Worm (Caenorhabditis elegans) whole organism, midembryonic: ENCODE results near the gene nuo-4.
"Not testable (repeated sequence)": the region's sequence is repeated elsewhere in the genome, so short reads cannot be mapped to it uniquely, and the experiment has no call there.

Source experiments
- T22C8.4 ChIP-seq: fragments of 200-800 bp; sonication (Bioruptor generic); IDR thresholded peaks from 2 replicates; pipeline ENCODE4 v1.3.6; 2022; ENCODE audit warnings: missing genetic modification characterization, missing compliant biosample characterization
- cog-1 ChIP-seq: sonication (generic microtip); optimal IDR thresholded peaks from 2 replicates; lab custom pipeline; 2016; ENCODE audit warnings: missing genetic modification characterization, missing compliant biosample characterization
- flt-1 ChIP-seq: fragments of 200-800 bp; sonication (Bioruptor generic); IDR thresholded peaks from 2 replicates; pipeline ENCODE4 v1.3.6; 2022; ENCODE audit warnings: missing genetic modification characterization, missing compliant biosample characterization
- klf-2 ChIP-seq: fragments of 200-800 bp; sonication (Bioruptor generic); conservative IDR thresholded peaks from 2 replicates; pipeline ENCODE4 v1.3.6; 2022; ENCODE audit warnings: missing genetic modification reagents, missing genetic modification characterization, missing compliant biosample characterization
- med-1 ChIP-seq: sonication (generic microtip); optimal IDR thresholded peaks from 2 replicates; lab custom pipeline; 2017; ENCODE audit warnings: missing genetic modification characterization, mild to moderate bottlenecking, missing compliant biosample characterization, antibody characterized with exemption, missing genetic modification reagents; ENCODE audit not compliant: insufficient read depth
- ref-1 ChIP-seq: fragments of 200-800 bp; sonication (Bioruptor generic); conservative IDR thresholded peaks from 2 replicates; pipeline ENCODE4 v1.3.6; 2022; ENCODE audit warnings: missing genetic modification reagents, missing genetic modification characterization, missing compliant biosample characterization
- tab-1 ChIP-seq: fragments of 200-800 bp; sonication (Bioruptor generic); IDR thresholded peaks from 2 replicates; pipeline ENCODE4 v1.3.6; 2022; ENCODE audit warnings: missing genetic modification characterization, missing compliant biosample characterization
- ztf-23 ChIP-seq: fragments of 200-800 bp; sonication (Bioruptor generic); IDR thresholded peaks from 2 replicates; pipeline ENCODE4 v1.3.6; 2022; ENCODE audit warnings: missing genetic modification reagents, missing genetic modification characterization, missing compliant biosample characterization
- ztf-29 ChIP-seq: fragments of 200-800 bp; sonication (Bioruptor generic); IDR thresholded peaks from 2 replicates; pipeline ENCODE4 v1.3.6; 2022; ENCODE audit warnings: missing genetic modification reagents, missing genetic modification characterization, missing compliant biosample characterization

nuo-4 gene

DNA sequence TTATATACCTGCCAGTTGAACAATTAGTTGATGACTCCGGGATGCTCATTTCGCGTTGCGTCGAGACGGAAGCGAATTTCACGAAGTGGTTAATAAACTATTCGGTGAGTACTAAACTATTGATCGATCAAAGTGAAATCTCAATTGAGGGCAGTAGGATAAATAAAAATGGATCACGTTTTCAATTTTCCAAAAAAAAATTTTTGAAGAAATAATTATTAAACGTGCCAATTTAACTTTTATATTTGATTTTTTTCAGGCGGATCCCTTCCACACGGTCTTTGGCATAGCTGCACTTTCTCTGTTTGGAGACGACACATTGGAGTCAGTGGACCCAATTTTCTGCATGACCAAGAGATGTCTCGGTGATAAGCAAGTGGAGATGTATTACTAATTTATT is 22.6 kb downstream of the nuo-4 start, which contains the start of gene B0280.17:
Gene B0280.17, minus strand, starts transcription at position 101 of the 400 bp plus-strand sequence.
- no peak for TF ChIP-seq ref-1
- no peak for TF ChIP-seq med-1
- no peak for TF ChIP-seq T22C8.4 (GFP tag; lab: Robert Waterston, UW)
- TF ChIP-seq tab-1 = no peak
- no peak for TF ChIP-seq ztf-23
- no peak for TF ChIP-seq ztf-29 (GFP tag; lab: Robert Waterston, UW)
- TF ChIP-seq cog-1 = no peak
- TF ChIP-seq klf-2 (GFP tag; lab: Robert Waterston, UW) = no peak
- no peak for TF ChIP-seq flt-1 (GFP tag; lab: Robert Waterston, UW)

ce11 chrIII:7133559-7133958 is 25.1 kb downstream of the nuo-4 start, which contains the start of the genes pot-1 and ggtb-1:
Gene pot-1, minus strand, starts transcription at chrIII:7133678.
Gene ggtb-1, plus strand, starts transcription at chrIII:7133766.
- TF ChIP-seq klf-2 (GFP tag; lab: Robert Waterston, UW) = no peak
- TF ChIP-seq ref-1 = no peak
- TF ChIP-seq med-1 = no peak
- TF ChIP-seq flt-1 (GFP tag; lab: Robert Waterston, UW) = no peak
- TF ChIP-seq ztf-29 (GFP tag; lab: Robert Waterston, UW) = no peak
- TF ChIP-seq cog-1 = no peak
- no peak for TF ChIP-seq tab-1
- TF ChIP-seq T22C8.4 (GFP tag; lab: Robert Waterston, UW) = no peak
- no peak for TF ChIP-seq ztf-23

ce11 chrIII:7128601-7129000 is 30.0 kb downstream of the nuo-4 start, which contains the start of gene viro-2:
Gene viro-2, plus strand, starts transcription at chrIII:7128901.
- not testable (repeated sequence) for TF ChIP-seq ztf-23, med-1, tab-1

ce11 chrIII:7124364-7124763 is 34.2 kb downstream of the nuo-4 start, which contains the start of gene B0280.2:
Gene B0280.2, plus strand, starts transcription at chrIII:7124664.
- TF ChIP-seq tab-1 = no peak
- TF ChIP-seq med-1 = no peak
- TF ChIP-seq flt-1 (GFP tag; lab: Robert Waterston, UW) = no peak
- TF ChIP-seq ref-1 = no peak
- no peak for TF ChIP-seq T22C8.4 (GFP tag; lab: Robert Waterston, UW)
- no peak for TF ChIP-seq cog-1

DNA sequence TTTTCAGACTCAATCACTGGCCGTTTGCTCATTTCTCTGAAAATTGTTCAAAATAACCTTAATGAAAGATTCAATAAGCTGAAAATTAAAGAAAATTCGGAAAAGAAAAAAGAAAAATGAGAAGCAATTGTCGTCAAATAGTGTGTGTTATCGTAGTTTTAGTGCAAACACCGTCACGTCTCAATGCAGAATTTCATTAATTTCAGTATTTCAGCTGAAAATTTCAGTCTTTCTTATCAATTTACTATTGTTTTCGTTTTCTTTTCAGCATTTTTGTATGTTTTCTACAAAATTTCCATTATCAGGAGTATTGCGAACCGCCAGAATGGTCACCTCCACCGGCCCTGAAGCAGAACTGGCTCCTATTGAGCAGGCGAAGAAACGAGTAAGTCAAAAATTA is 35.7 kb downstream of the nuo-4 start, which contains the start of the genes B0280.9 and rpia-1:
Gene B0280.9, minus strand, starts transcription at position 36 of the 400 bp plus-strand sequence.
Gene rpia-1, plus strand, starts transcription at position 269 of the 400 bp plus-strand sequence.
- TF ChIP-seq ztf-29 (GFP tag; lab: Robert Waterston, UW) (no peak), ztf-23 (no peak), ref-1 (no peak), T22C8.4 (GFP tag; lab: Robert Waterston, UW) (no peak), tab-1 (no peak), cog-1 (no peak), flt-1 (GFP tag; lab: Robert Waterston, UW) (no peak), klf-2 (GFP tag; lab: Robert Waterston, UW) (no peak), med-1 (no peak)

DNA sequence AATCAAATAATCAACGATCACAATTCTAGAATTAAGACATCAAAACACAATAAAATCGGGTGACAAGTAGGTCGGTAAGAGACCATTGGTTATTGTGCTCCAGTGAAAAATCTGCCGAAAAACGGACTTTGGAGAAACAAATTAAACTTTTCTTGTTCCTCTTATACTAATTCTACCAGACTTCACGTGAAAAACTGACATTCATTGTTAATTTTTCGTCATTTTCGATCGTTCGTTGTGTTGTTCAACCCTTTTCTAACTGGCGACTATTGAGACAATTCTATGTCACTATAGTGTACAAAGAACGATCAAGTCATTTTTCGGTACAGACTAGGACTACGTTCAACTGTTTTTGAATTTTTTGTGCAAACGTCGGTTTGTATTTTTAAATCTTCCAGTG is 38.1 kb downstream of the nuo-4 start:
- TF ChIP-seq tab-1 (no peak), ztf-23 (no peak), med-1 (no peak), ztf-29 (GFP tag; lab: Robert Waterston, UW) (no peak)

ce11 chrIII:7116615-7117252 is 41.9 kb downstream of the nuo-4 start:
- TF ChIP-seq klf-2 (GFP tag; lab: Robert Waterston, UW) = no peak
- no peak for TF ChIP-seq flt-1 (GFP tag; lab: Robert Waterston, UW)
- peak; percentile 41 for TF ChIP-seq cog-1

- TF ChIP-seq ztf-29 (GFP tag; lab: Robert Waterston, UW) (no peak), T22C8.4 (GFP tag; lab: Robert Waterston, UW) (no peak), med-1 (no peak), cog-1 (no peak), flt-1 (GFP tag; lab: Robert Waterston, UW) (no peak), ztf-23 (no peak), klf-2 (GFP tag; lab: Robert Waterston, UW) (no peak), ref-1 (no peak), tab-1 (no peak)
These were observed 43.6 kb downstream of the nuo-4 start, which contains the start of gene nhr-10 for ce11 chrIII:7114952-7115488. Gene nhr-10, minus strand, starts transcription at chrIII:7115438.

- TF ChIP-seq cog-1 (no peak), med-1 (no peak), ref-1 (no peak), T22C8.4 (GFP tag; lab: Robert Waterston, UW) (no peak), klf-2 (GFP tag; lab: Robert Waterston, UW) (no peak), flt-1 (GFP tag; lab: Robert Waterston, UW) (no peak), ztf-29 (GFP tag; lab: Robert Waterston, UW) (no peak), tab-1 (no peak), ztf-23 (no peak)
These were observed 46.3 kb downstream of the nuo-4 start for ce11 chrIII:7112285-7112684.

DNA sequence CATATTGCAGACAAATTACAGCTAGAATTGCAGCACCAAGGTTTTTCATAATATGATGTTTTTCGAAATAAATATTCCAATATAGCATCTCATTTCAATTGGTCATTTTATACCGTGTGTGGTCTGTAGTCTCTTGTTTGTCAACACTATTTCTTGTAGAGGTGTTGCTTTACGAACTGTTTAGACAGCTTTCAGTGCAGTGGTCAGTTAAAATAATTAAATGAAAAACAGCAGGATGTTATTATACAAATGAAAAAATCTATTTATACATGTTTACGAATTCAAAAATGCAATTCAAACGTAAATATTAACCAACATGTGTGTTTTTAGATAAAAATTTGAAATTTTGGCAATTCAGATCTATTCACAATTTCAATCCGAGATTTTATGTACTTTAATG is 46.8 kb downstream of the nuo-4 start, which contains the start of gene B0280.7:
Gene B0280.7, minus strand, starts transcription at position 101 of the 400 bp plus-strand sequence.
- TF ChIP-seq ztf-23 = no peak
- TF ChIP-seq med-1 = no peak
- no peak for TF ChIP-seq T22C8.4 (GFP tag; lab: Robert Waterston, UW)

DNA sequence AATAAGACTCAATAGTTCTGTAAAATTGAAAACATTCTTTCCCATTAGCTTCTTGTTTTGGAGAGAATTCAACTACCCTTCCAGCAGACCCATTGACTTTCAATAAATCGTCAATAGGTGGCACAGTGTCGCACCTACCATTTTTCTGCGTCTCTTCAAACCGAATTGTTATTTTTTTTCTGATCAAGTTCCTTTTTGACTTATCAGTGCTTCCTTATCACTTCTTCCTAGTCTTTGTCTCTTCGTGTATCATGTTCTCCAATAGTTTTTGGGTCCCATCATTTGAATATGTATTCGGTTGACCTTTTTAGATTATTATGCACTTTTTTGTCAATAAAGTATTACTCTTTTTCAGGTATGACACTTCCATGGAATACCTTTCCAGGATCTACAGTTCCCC is 50.6 kb downstream of the nuo-4 start, which contains the start of gene odd-1:
Gene odd-1, plus strand, starts transcription at position 349 of the 400 bp plus-strand sequence.
- no peak for TF ChIP-seq ztf-29 (GFP tag; lab: Robert Waterston, UW)
- no peak for TF ChIP-seq klf-2 (GFP tag; lab: Robert Waterston, UW)
- TF ChIP-seq med-1 = no peak
- no peak for TF ChIP-seq cog-1
- no peak for TF ChIP-seq tab-1
- no peak for TF ChIP-seq ref-1
- no peak for TF ChIP-seq ztf-23
- TF ChIP-seq flt-1 (GFP tag; lab: Robert Waterston, UW) = no peak
- TF ChIP-seq T22C8.4 (GFP tag; lab: Robert Waterston, UW) = no peak
